Worm (Caenorhabditis elegans): ENCODE data around the gene C46C2.2.

DNA sequence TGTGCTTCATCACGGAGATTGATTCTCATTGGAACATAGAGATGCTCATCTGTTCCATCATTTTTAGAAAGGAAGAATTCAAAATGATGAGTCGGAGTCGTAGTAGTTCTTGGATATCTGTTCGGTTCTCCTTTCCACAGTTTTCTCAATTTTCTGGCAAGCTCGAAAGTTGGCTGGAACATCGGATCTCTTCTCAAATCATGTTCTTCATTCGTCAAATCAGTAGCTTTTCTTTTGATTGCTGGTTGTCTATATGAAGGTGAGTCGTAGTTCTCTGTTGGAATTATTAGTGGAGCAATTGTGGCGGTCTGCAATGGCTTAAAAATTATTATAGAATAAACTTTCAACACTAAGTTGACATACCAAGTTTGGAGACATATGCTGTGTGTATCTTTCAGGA lies 44.8 kb downstream of the C46C2.2 start:
- TF ChIP-seq ceh-90 (tag; optimal IDR thresholded peaks at IDR 0.05) (no peak), alr-1 (tag; optimal IDR thresholded peaks at IDR 0.05; ENCODE audit: borderline replicate concordance) (no peak), lin-39 (tag; optimal IDR thresholded peaks at IDR 0.05) (no peak), unc-62 (GFP tag; optimal IDR thresholded peaks at IDR 0.05) (no peak)

Data from whole organism, L1 larva.